Fruit fly (Drosophila melanogaster) whole organism, embryonic: ENCODE results near the gene CG15283.

Experiments used
- B-H2 ChIP-seq: fragments of 200-800 bp; sonication (Bioruptor generic); optimal IDR thresholded peaks from 2 replicates; lab custom pipeline; 2018; ENCODE audit warnings: missing biosample characterization, mild to moderate bottlenecking, missing genetic modification characterization
- Bteb2 ChIP-seq: fragments of 200-800 bp; sonication (Bioruptor generic); optimal IDR thresholded peaks from 2 replicates; lab custom pipeline; 2016; ENCODE audit warnings: missing biosample characterization, missing genetic modification characterization
- CG1233 ChIP-seq: fragments of 200-800 bp; sonication (Bioruptor generic); optimal IDR thresholded peaks from 4 replicates; lab custom pipeline; 2018; ENCODE audit warnings: missing biosample characterization, mild to moderate bottlenecking, missing genetic modification characterization
- CG15269 ChIP-seq: fragments of 200-800 bp; sonication (Bioruptor generic); optimal IDR thresholded peaks from 2 replicates; lab custom pipeline; 2018; ENCODE audit warnings: missing biosample characterization, mild to moderate bottlenecking, missing genetic modification characterization, moderate library complexity
- CG2678 ChIP-seq: fragments of 200-800 bp; sonication (Bioruptor generic); optimal IDR thresholded peaks from 3 replicates; lab custom pipeline; 2019; ENCODE audit warnings: missing biosample characterization, mild to moderate bottlenecking, missing genetic modification characterization, moderate library complexity
- CG31388 ChIP-seq: fragments of 200-800 bp; sonication (Bioruptor generic); optimal IDR thresholded peaks from 2 replicates; lab custom pipeline; 2016; ENCODE audit warnings: missing biosample characterization, missing genetic modification characterization
- CG32532 ChIP-seq: fragments of 200-800 bp; sonication (Bioruptor generic); IDR thresholded peaks from 2 replicates; pipeline ENCODE4 v1.3.6; 2022; ENCODE audit warnings: missing biosample characterization, missing genetic modification characterization
- CG3281 ChIP-seq: fragments of 200-800 bp; sonication (Bioruptor generic); optimal IDR thresholded peaks from 3 replicates; lab custom pipeline; 2017; ENCODE audit warnings: missing biosample characterization, mild to moderate bottlenecking, missing genetic modification characterization
- CG34376 ChIP-seq: fragments of 200-800 bp; sonication (Bioruptor generic); optimal IDR thresholded peaks from 2 replicates; lab custom pipeline; 2018; ENCODE audit warnings: missing biosample characterization, mild to moderate bottlenecking, missing genetic modification characterization
- CG4360 ChIP-seq: fragments of 200-800 bp; sonication (Bioruptor generic); IDR thresholded peaks from 2 replicates; pipeline ENCODE4 v1.3.6; 2022; ENCODE audit warnings: missing biosample characterization, missing genetic modification characterization
- CG5953 ChIP-seq: fragments of 200-800 bp; sonication (Bioruptor generic); IDR thresholded peaks from 2 replicates; pipeline ENCODE4 v1.3.6; 2022; ENCODE audit warnings: missing biosample characterization, missing genetic modification characterization
- CG9932 ChIP-seq: fragments of 200-800 bp; sonication (Bioruptor generic); IDR thresholded peaks from 2 replicates; pipeline ENCODE4 v1.3.6; 2022; ENCODE audit warnings: missing biosample characterization, missing genetic modification characterization
- Dref ChIP-seq: fragments of 200-800 bp; sonication (Bioruptor generic); IDR thresholded peaks from 2 replicates; pipeline ENCODE4 v1.3.6; 2022; ENCODE audit warnings: missing biosample characterization, missing genetic modification characterization
- Drgx ChIP-seq: fragments of 200-800 bp; sonication (Bioruptor generic); IDR thresholded peaks from 2 replicates; pipeline ENCODE4 v1.3.6; 2022; ENCODE audit warnings: missing biosample characterization, missing genetic modification characterization
- Eip74EF ChIP-seq, 2 experiments: fragments of 200-800 bp in 1 of 2; fragments of >200 bp in 1 of 2; sonication (Bioruptor generic) in 1 of 2; optimal IDR thresholded peaks; 2 replicates each; lab custom pipeline; 2017 to 2019; ENCODE audit warnings: missing biosample characterization in 2 of 2, missing genetic modification characterization in 2 of 2, mild to moderate bottlenecking in 1 of 2, moderate library complexity in 1 of 2
- Med ChIP-seq: fragments of 200-800 bp; sonication (Bioruptor generic); peaks from one replicate; lab custom pipeline; 2016; ENCODE audit warnings: missing biosample characterization, missing genetic modification characterization, mild to moderate bottlenecking, inconsistent platforms, moderate library complexity
- Sry-δ ChIP-seq: fragments of 200-800 bp; sonication (Bioruptor generic); optimal IDR thresholded peaks from 2 replicates; lab custom pipeline; 2016; ENCODE audit warnings: missing biosample characterization, missing genetic modification characterization
- Stat92E ChIP-seq, 3 experiments: fragments of >200 bp in 2 of 3; fragments of 200-800 bp in 1 of 3; sonication (Bioruptor generic) in 1 of 3; optimal IDR thresholded peaks; 2 replicates each; lab custom pipeline; 2017 to 2019; ENCODE audit warnings: missing biosample characterization in 3 of 3, missing genetic modification characterization in 3 of 3, mild to moderate bottlenecking in 1 of 3, moderate library complexity in 1 of 3
- TFAM ChIP-seq: fragments of 200-800 bp; sonication (Bioruptor generic); optimal IDR thresholded peaks from 2 replicates; lab custom pipeline; 2017; ENCODE audit warnings: missing biosample characterization, missing genetic modification characterization, inconsistent platforms
- Vsx1 ChIP-seq: fragments of 200-800 bp; sonication (Bioruptor generic); optimal IDR thresholded peaks from 2 replicates; lab custom pipeline; 2017; ENCODE audit warnings: missing biosample characterization, mild to moderate bottlenecking, missing genetic modification characterization, missing genetic modification reagents
- ac ChIP-seq: fragments of 200-800 bp; sonication (Bioruptor generic); optimal IDR thresholded peaks from 3 replicates; lab custom pipeline; 2017; ENCODE audit warnings: missing biosample characterization, mild to moderate bottlenecking, missing genetic modification characterization
- ash1 ChIP-seq: fragments of 200-800 bp; sonication (Bioruptor generic); optimal IDR thresholded peaks from 2 replicates; lab custom pipeline; 2018; ENCODE audit warnings: missing biosample characterization, mild to moderate bottlenecking, missing genetic modification characterization
- chinmo ChIP-seq: fragments of 200-800 bp; sonication (Bioruptor generic); IDR thresholded peaks from 4 replicates; pipeline ENCODE4 v1.3.6; 2022; ENCODE audit warnings: missing biosample characterization, missing genetic modification characterization; ENCODE audit not compliant: partially characterized antibody
- crol ChIP-seq: fragments of 200-800 bp; sonication (Bioruptor generic); IDR thresholded peaks from 2 replicates; pipeline ENCODE4 v1.3.6; 2022; ENCODE audit warnings: missing biosample characterization, missing genetic modification characterization
- dysf ChIP-seq: fragments of 200-800 bp; sonication (Bioruptor generic); IDR thresholded peaks from 3 replicates; pipeline ENCODE4 v1.3.6; 2022; ENCODE audit warnings: missing biosample characterization, missing genetic modification characterization
- esg ChIP-seq: fragments of 200-800 bp; sonication (Bioruptor generic); conservative IDR thresholded peaks from 2 replicates; pipeline ENCODE4 v1.3.6; 2022; ENCODE audit warnings: missing biosample characterization, missing genetic modification characterization
- exex ChIP-seq: fragments of 200-800 bp; sonication (Bioruptor generic); optimal IDR thresholded peaks from 4 replicates; lab custom pipeline; 2018; ENCODE audit warnings: missing biosample characterization, mild to moderate bottlenecking, missing genetic modification characterization, moderate library complexity
- fd102C ChIP-seq: fragments of 200-800 bp; sonication (Bioruptor generic); optimal IDR thresholded peaks from 2 replicates; lab custom pipeline; 2018; ENCODE audit warnings: missing biosample characterization, mild to moderate bottlenecking, missing genetic modification characterization, moderate library complexity
- grn ChIP-seq: fragments of 200-800 bp; sonication (Bioruptor generic); optimal IDR thresholded peaks from 3 replicates; lab custom pipeline; 2017; ENCODE audit warnings: missing biosample characterization, missing genetic modification characterization
- gt ChIP-seq: fragments of 200-800 bp; sonication (Bioruptor generic); IDR thresholded peaks from 2 replicates; pipeline ENCODE4 v1.3.6; 2022; ENCODE audit warnings: missing biosample characterization, missing genetic modification characterization
- ham ChIP-seq: fragments of 200-800 bp; sonication (Bioruptor generic); IDR thresholded peaks from 2 replicates; pipeline ENCODE4 v1.3.6; 2022; ENCODE audit warnings: missing biosample characterization, missing genetic modification characterization
- mam ChIP-seq: fragments of 200-800 bp; sonication (Bioruptor generic); optimal IDR thresholded peaks from 3 replicates; lab custom pipeline; 2016; ENCODE audit warnings: missing biosample characterization, missing genetic modification characterization
- mirr ChIP-seq: fragments of 200-800 bp; sonication (Bioruptor generic); optimal IDR thresholded peaks from 3 replicates; lab custom pipeline; 2018; ENCODE audit warnings: missing biosample characterization, mild to moderate bottlenecking, missing genetic modification characterization
- nau ChIP-seq: fragments of 200-800 bp; sonication (Bioruptor generic); optimal IDR thresholded peaks from 3 replicates; lab custom pipeline; 2017; ENCODE audit warnings: missing biosample characterization, mild to moderate bottlenecking, missing genetic modification characterization, missing genetic modification reagents
- rib ChIP-seq: fragments of 200-800 bp; sonication (Bioruptor generic); IDR thresholded peaks from 2 replicates; pipeline ENCODE4 v1.3.6; 2022; ENCODE audit warnings: missing biosample characterization, missing genetic modification characterization
- run ChIP-seq: fragments of 200-800 bp; sonication (Bioruptor generic); optimal IDR thresholded peaks from 3 replicates; lab custom pipeline; 2018; ENCODE audit warnings: missing biosample characterization, mild to moderate bottlenecking, missing genetic modification characterization
- salm ChIP-seq: fragments of 200-800 bp; sonication (Bioruptor generic); optimal IDR thresholded peaks from 2 replicates; lab custom pipeline; 2018; ENCODE audit warnings: missing biosample characterization, mild to moderate bottlenecking, missing genetic modification characterization
- scrt ChIP-seq: fragments of 200-800 bp; sonication (Bioruptor generic); optimal IDR thresholded peaks from 2 replicates; lab custom pipeline; 2018; ENCODE audit warnings: missing biosample characterization, mild to moderate bottlenecking, missing genetic modification characterization, moderate library complexity
- tup ChIP-seq: fragments of 200-800 bp; sonication (Bioruptor generic); optimal IDR thresholded peaks from 2 replicates; lab custom pipeline; 2016; ENCODE audit warnings: missing biosample characterization, mild to moderate bottlenecking, missing genetic modification characterization, moderate library complexity
- unpg ChIP-seq: fragments of 200-800 bp; sonication (Bioruptor generic); optimal IDR thresholded peaks from 3 replicates; lab custom pipeline; 2018; ENCODE audit warnings: missing biosample characterization, mild to moderate bottlenecking, missing genetic modification characterization, moderate library complexity
- vnd ChIP-seq: fragments of 200-800 bp; sonication (Bioruptor generic); IDR thresholded peaks from 3 replicates; pipeline ENCODE4 v1.3.6; 2022; ENCODE audit warnings: missing biosample characterization, missing genetic modification characterization; ENCODE audit not compliant: partially characterized antibody

Gene CG15283

dm6 chr2L:14403568-14403967 lies 47.2 kb downstream of the CG15283 start (continued):
- TF ChIP-seq mirr (GFP tag; lab: Kevin White, UChicago), result peak; percentile 81
- no peak for TF ChIP-seq mam
- TF ChIP-seq vnd, result 0 out of 3 replicates have a peak, but pooled peaks have one; percentile 30
- TF ChIP-seq tup (GFP tag; lab: Kevin White, UChicago), result no peak
- no peak for TF ChIP-seq Stat92E (GFP tag; optimal IDR thresholded peaks at IDR 0.05; lab: Kevin White, UChicago)
- TF ChIP-seq ham (GFP tag; lab: Robert Waterston, UW), result no peak
- no peak for TF ChIP-seq CG3281 (GFP tag; lab: Kevin White, UChicago)
- peak; percentile 57 for TF ChIP-seq run (tag; lab: Kevin White, UChicago)
- peak; percentile 18 for TF ChIP-seq B-H2 (GFP tag; lab: Kevin White, UChicago)
- peak in 1 of 2 experiments; percentile 40 for TF ChIP-seq Eip74EF (GFP tag; optimal IDR thresholded peaks at IDR 0.05; lab: Kevin White, UChicago)
- TF ChIP-seq CG9932 (GFP tag; lab: Robert Waterston, UW), result no peak
- peak; percentile 50 for TF ChIP-seq salm (tag; lab: Kevin White, UChicago)
- peak; percentile 6 for TF ChIP-seq scrt (GFP tag; lab: Kevin White, UChicago)
- TF ChIP-seq CG34376 (GFP tag; lab: Kevin White, UChicago), result peak; percentile 65
- TF ChIP-seq CG1233, result no peak
- TF ChIP-seq ash1, result no peak
- no peak for TF ChIP-seq Sry-δ
- TF ChIP-seq ac (GFP tag; lab: Kevin White, UChicago), result no peak
- TF ChIP-seq chinmo (GFP tag; lab: Robert Waterston, UW), result 0 out of 4 replicates have a peak, but pooled peaks have one; percentile 37
- TF ChIP-seq exex (tag; lab: Kevin White, UChicago), result peak; percentile 93
- TF ChIP-seq grn (GFP tag; lab: Kevin White, UChicago), result peak; percentile 88
- TF ChIP-seq Vsx1, result peak; percentile 63
- TF ChIP-seq Bteb2, result no peak
- no peak for TF ChIP-seq rib (GFP tag; lab: Robert Waterston, UW)
- no peak for TF ChIP-seq TFAM (GFP tag; lab: Kevin White, UChicago)
- TF ChIP-seq crol (GFP tag; lab: Robert Waterston, UW), result 0 out of 2 replicates have a peak, but pooled peaks have one; percentile 42
- TF ChIP-seq nau (GFP tag; lab: Kevin White, UChicago), result peak; percentile 8
- peak; percentile 42 for TF ChIP-seq CG2678 (tag; lab: Kevin White, UChicago)
- peak; percentile 24 for TF ChIP-seq CG15269
- peak; percentile 32 for TF ChIP-seq unpg
- no peak for TF ChIP-seq CG4360 (GFP tag; lab: Robert Waterston, UW)
- no peak for TF ChIP-seq CG31388 (GFP tag; lab: Kevin White, UChicago)
- no peak for TF ChIP-seq Dref
- TF ChIP-seq, all 482 proteins: peak for 33

dm6 chr2L:14401616-14402240 lies 49.0 kb downstream of the CG15283 start:
- peak; percentile 48 for TF ChIP-seq Med (GFP tag; lab: Kevin White, UChicago)
- no peak for TF ChIP-seq esg (GFP tag; lab: Robert Waterston, UW)
- no peak for TF ChIP-seq CG32532 (GFP tag; lab: Robert Waterston, UW)
- TF ChIP-seq dysf, result no peak
- no peak for TF ChIP-seq gt
- 0 out of 2 replicates have a peak, but pooled peaks have one; percentile 9 for TF ChIP-seq CG5953 (GFP tag; lab: Robert Waterston, UW)
- peak; percentile 42; the same call in 1 of the 2 replicates for TF ChIP-seq Drgx (GFP tag; lab: Robert Waterston, UW)
- TF ChIP-seq fd102C (GFP tag; lab: Kevin White, UChicago), result no peak
